Worm (Caenorhabditis elegans) whole organism, young adult: Measurements from ENCODE around the gene T13F2.4.

Experiments used
- C17E4.6 ChIP-seq: fragments of 200-800 bp; sonication (Bioruptor generic); IDR thresholded peaks from 2 replicates; pipeline ENCODE4 v1.3.6; 2022; ENCODE audit warnings: missing genetic modification reagents, missing genetic modification characterization, missing compliant biosample characterization
- F57A8.1 ChIP-seq: fragments of 200-800 bp; sonication (Bioruptor generic); optimal IDR thresholded peaks from 2 replicates; lab custom pipeline; 2018; ENCODE audit warnings: mild to moderate bottlenecking, missing genetic modification characterization, moderate library complexity, missing compliant biosample characterization
- Y67H2A.10 ChIP-seq: fragments of 200-800 bp; sonication (Bioruptor generic); conservative IDR thresholded peaks from 2 replicates; pipeline ENCODE4 v1.3.6; 2022; ENCODE audit warnings: missing genetic modification reagents, missing genetic modification characterization, missing compliant biosample characterization
- ama-1 ChIP-seq, 3 experiments: fragments of 150-350 bp in 1 of 3; sonication (generic microtip) in 2 of 3; optimal IDR thresholded peaks; 2 replicates each; lab custom pipeline; 2014 to 2018; ENCODE audit warnings: missing biosample characterization in 2 of 3, missing genetic modification characterization in 2 of 3, missing genetic modification reagents in 2 of 3
- atf-7 ChIP-seq: sonication (generic microtip); optimal IDR thresholded peaks from 2 replicates; lab custom pipeline; 2017; ENCODE audit warnings: mild to moderate bottlenecking, missing genetic modification characterization, missing compliant biosample characterization
- attf-3 ChIP-seq: fragments of 200-800 bp; sonication (Bioruptor generic); conservative IDR thresholded peaks from 2 replicates; pipeline ENCODE4 v1.3.6; 2022; ENCODE audit warnings: missing genetic modification reagents, missing genetic modification characterization, missing compliant biosample characterization
- ceh-100 ChIP-seq: fragments of 200-800 bp; sonication (Bioruptor generic); IDR thresholded peaks from 2 replicates; pipeline ENCODE4 v1.3.6; 2022; ENCODE audit warnings: missing genetic modification reagents, missing genetic modification characterization, missing compliant biosample characterization
- efl-1 ChIP-seq: fragments of 150-350 bp; optimal IDR thresholded peaks from 2 replicates; lab custom pipeline; 2014; ENCODE audit warnings: missing biosample characterization, missing genetic modification reagents, missing genetic modification characterization
- hrde-1 ChIP-seq: sonication (generic microtip); optimal IDR thresholded peaks from 2 replicates; lab custom pipeline; 2016; ENCODE audit warnings: missing genetic modification characterization, mild to moderate bottlenecking, missing compliant biosample characterization, moderate library complexity, missing genotype, missing genetic modification reagents, borderline replicate concordance
- nfya-1 ChIP-seq: sonication (generic microtip); optimal IDR thresholded peaks from 2 replicates; lab custom pipeline; 2017; ENCODE audit warnings: antibody characterized with exemption, missing compliant biosample characterization, missing genetic modification characterization, borderline replicate concordance; ENCODE audit not compliant: insufficient read depth
- somi-1 ChIP-seq: fragments of 200-800 bp; sonication (Bioruptor generic); optimal IDR thresholded peaks from 2 replicates; lab custom pipeline; 2018; ENCODE audit warnings: mild to moderate bottlenecking, missing genetic modification characterization, missing compliant biosample characterization

DNA sequence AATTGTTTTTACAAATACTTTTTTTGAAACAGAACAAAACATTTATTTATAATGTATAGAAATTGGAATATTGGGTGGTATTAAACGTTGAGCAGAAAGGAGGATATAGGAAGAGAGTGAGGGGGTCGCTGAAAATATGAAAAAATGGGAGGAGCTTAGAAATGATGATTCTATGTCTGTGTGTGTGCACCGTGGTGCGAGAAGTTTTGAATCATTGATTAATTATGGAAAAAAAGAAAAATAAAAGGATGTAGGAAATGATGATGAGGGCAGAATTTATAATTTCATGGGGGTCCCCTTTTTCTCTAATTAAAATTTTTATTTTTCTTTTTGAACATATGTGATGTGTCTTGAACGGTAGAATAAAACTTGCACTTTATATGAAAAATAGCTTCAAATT, 4.9 kb upstream of the T13F2.4 start, which contains the start of gene sre-4:
- no peak for TF ChIP-seq hrde-1
- TF ChIP-seq efl-1 (GFP tag; lab: Kevin White, UChicago): no peak
- TF ChIP-seq ceh-100: no peak
- TF ChIP-seq F57A8.1 (GFP tag; lab: Kevin White, UChicago): no peak
- no peak for TF ChIP-seq C17E4.6 (GFP tag; lab: Robert Waterston, UW)
- no peak for TF ChIP-seq nfya-1 (tag; lab: Kevin White, UChicago)
- no peak for TF ChIP-seq Y67H2A.10
- no peak for TF ChIP-seq attf-3 (GFP tag; lab: Robert Waterston, UW)
- no peak for TF ChIP-seq ama-1 (optimal IDR thresholded peaks at IDR 0.05; lab: Kevin White, UChicago)
- TF ChIP-seq ama-1 (GFP tag; optimal IDR thresholded peaks at IDR 0.05; lab: Kevin White, UChicago): no peak
- TF ChIP-seq somi-1: no peak
- TF ChIP-seq atf-7: no peak
